Worm (Caenorhabditis elegans) whole organism, early embryonic: ENCODE results near the gene clec-4.
"Not testable (repeated sequence)": the region's sequence is repeated elsewhere in the genome, so short reads cannot be mapped to it uniquely, and the experiment has no call there.

Experiments
- B0310.2 ChIP-seq: sonication (generic microtip); optimal IDR thresholded peaks from 2 replicates; lab custom pipeline; 2016; ENCODE audit warnings: mild to moderate bottlenecking, missing genetic modification characterization, missing compliant biosample characterization
- F13C5.2 ChIP-seq: sonication (generic microtip); optimal IDR thresholded peaks from 2 replicates; lab custom pipeline; 2017; ENCODE audit warnings: mild to moderate bottlenecking, missing genetic modification characterization, inconsistent platforms, missing compliant biosample characterization
- aly-1 ChIP-seq: sonication (generic microtip); optimal IDR thresholded peaks from 2 replicates; lab custom pipeline; 2016; ENCODE audit warnings: missing genetic modification characterization, missing compliant biosample characterization
- ama-1 ChIP-seq: fragments of 150-350 bp; optimal IDR thresholded peaks from 2 replicates; lab custom pipeline; 2014
- ceh-13 ChIP-seq: fragments of 200-800 bp; sonication (Bioruptor generic); optimal IDR thresholded peaks from 2 replicates; lab custom pipeline; 2018; ENCODE audit warnings: mild to moderate bottlenecking, missing genetic modification characterization, missing compliant biosample characterization
- ceh-36 ChIP-seq: sonication (generic microtip); optimal IDR thresholded peaks from 2 replicates; lab custom pipeline; 2016; ENCODE audit warnings: missing genetic modification characterization, inconsistent platforms, missing compliant biosample characterization
- ets-7 ChIP-seq: sonication (generic microtip); optimal IDR thresholded peaks from 2 replicates; lab custom pipeline; 2016; ENCODE audit warnings: missing genotype, missing genetic modification characterization, missing compliant biosample characterization
- flt-1 ChIP-seq: fragments of 200-800 bp; sonication (Bioruptor generic); IDR thresholded peaks from 2 replicates; pipeline ENCODE4 v1.3.6; 2022; ENCODE audit warnings: missing genetic modification characterization, missing compliant biosample characterization
- hmbx-1 ChIP-seq: sonication (generic microtip); optimal IDR thresholded peaks from 2 replicates; lab custom pipeline; 2016; ENCODE audit warnings: mild to moderate bottlenecking, missing genetic modification characterization, missing compliant biosample characterization
- hmg-4 ChIP-seq: fragments of 200-800 bp; sonication (Bioruptor generic); optimal IDR thresholded peaks from 2 replicates; lab custom pipeline; 2018; ENCODE audit warnings: mild to moderate bottlenecking, missing genetic modification characterization, missing compliant biosample characterization
- hnd-1 ChIP-seq: sonication (generic microtip); optimal IDR thresholded peaks from 2 replicates; lab custom pipeline; 2016; ENCODE audit warnings: missing genetic modification characterization, missing compliant biosample characterization
- pes-1 ChIP-seq: fragments of 200-800 bp; sonication (Bioruptor generic); IDR thresholded peaks from 2 replicates; pipeline ENCODE4 v1.3.6; 2022; ENCODE audit warnings: missing genetic modification reagents, missing genetic modification characterization, missing compliant biosample characterization
- scrt-1 ChIP-seq: fragments of 200-800 bp; sonication (Bioruptor generic); IDR thresholded peaks from 2 replicates; pipeline ENCODE4 v1.3.6; 2022; ENCODE audit warnings: missing genetic modification characterization, missing compliant biosample characterization
- sea-1 ChIP-seq: fragments of 200-800 bp; sonication (Bioruptor generic); conservative IDR thresholded peaks from 2 replicates; pipeline ENCODE4 v1.3.6; 2022; ENCODE audit warnings: missing genetic modification characterization, missing compliant biosample characterization
- tbx-11 ChIP-seq: fragments of 200-800 bp; sonication (Bioruptor generic); IDR thresholded peaks from 2 replicates; pipeline ENCODE4 v1.3.6; 2022; ENCODE audit warnings: missing genetic modification characterization, missing compliant biosample characterization
- tbx-37 ChIP-seq: fragments of 200-800 bp; sonication (Bioruptor generic); conservative IDR thresholded peaks from 2 replicates; pipeline ENCODE4 v1.3.6; 2022; ENCODE audit warnings: missing genetic modification reagents, missing genetic modification characterization, missing compliant biosample characterization
- tra-4 ChIP-seq: sonication (generic microtip); optimal IDR thresholded peaks from 2 replicates; lab custom pipeline; 2017; ENCODE audit warnings: missing genetic modification characterization, missing compliant biosample characterization

The clec-4 gene

DNA sequence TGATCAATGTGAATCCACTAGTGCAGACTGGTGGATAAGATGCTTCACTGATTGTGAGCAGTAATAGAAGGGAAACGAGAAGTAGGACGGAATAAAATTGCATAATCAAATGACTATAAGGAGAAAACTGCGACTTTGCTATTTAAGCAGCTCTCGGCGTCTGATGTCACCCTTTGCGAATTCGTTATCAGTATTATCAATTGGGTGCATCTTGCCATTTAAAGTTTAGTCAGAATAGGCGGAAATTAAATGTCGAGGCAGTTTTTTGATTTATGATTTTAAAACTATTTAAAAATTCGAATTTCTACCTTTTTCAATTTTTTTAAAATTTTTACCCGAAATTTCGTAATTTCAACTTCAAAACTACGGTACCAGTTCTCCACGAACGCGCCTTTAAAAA, at the start of gene clec-4:
clec-4 (minus strand) TSS at position 162 of the 400 bp plus-strand sequence.
- TF ChIP-seq ceh-36 (tag; lab: Kevin White, UChicago) (no peak), flt-1 (GFP tag; lab: Robert Waterston, UW) (no peak)

DNA sequence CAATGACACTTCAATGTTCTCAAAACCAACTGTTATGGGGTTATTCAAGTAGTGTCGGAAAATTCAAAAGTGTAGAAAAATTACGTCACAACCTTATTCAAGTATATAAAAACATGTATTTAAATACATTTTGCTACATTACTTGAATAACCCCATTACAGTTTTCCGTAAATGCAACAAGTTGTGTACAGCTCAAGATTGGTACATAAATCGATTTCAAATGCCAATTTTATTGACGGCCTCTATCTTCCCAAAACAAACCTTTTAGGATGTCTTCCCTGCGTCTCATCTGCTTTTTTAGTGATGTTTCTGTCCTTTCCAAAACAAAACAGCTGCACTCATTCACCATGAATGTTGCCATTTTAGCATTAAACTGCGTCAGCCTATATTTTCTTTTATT, 48.5 kb upstream of the clec-4 start, which contains the start of gene Y38E10A.28:
Y38E10A.28 (plus strand) TSS at position 301 of the 400 bp plus-strand sequence.
- TF ChIP-seq tbx-37 (GFP tag; lab: Robert Waterston, UW) = no peak
- TF ChIP-seq hmbx-1 (tag; lab: Kevin White, UChicago) = no peak
- TF ChIP-seq ets-7 = no peak
- TF ChIP-seq flt-1 (GFP tag; lab: Robert Waterston, UW) = no peak
- TF ChIP-seq hmg-4 (GFP tag; lab: Kevin White, UChicago) = no peak
- TF ChIP-seq scrt-1 (GFP tag; lab: Robert Waterston, UW) = no peak
- TF ChIP-seq tbx-11 (GFP tag; lab: Robert Waterston, UW) = no peak
- TF ChIP-seq sea-1 (GFP tag; lab: Robert Waterston, UW) = no peak
- TF ChIP-seq ceh-13 (GFP tag; lab: Kevin White, UChicago) = no peak
- no peak for TF ChIP-seq F13C5.2 (tag; lab: Kevin White, UChicago)
- TF ChIP-seq ama-1 (lab: Kevin White, UChicago) = no peak
- TF ChIP-seq pes-1 = no peak
- TF ChIP-seq aly-1 (tag; lab: Kevin White, UChicago) = no peak
- no peak for TF ChIP-seq ceh-36 (tag; lab: Kevin White, UChicago)
- no peak for TF ChIP-seq hnd-1 (tag; lab: Kevin White, UChicago)
- TF ChIP-seq B0310.2 (tag; lab: Kevin White, UChicago) = no peak
- TF ChIP-seq tra-4 (tag; lab: Kevin White, UChicago) = no peak

DNA sequence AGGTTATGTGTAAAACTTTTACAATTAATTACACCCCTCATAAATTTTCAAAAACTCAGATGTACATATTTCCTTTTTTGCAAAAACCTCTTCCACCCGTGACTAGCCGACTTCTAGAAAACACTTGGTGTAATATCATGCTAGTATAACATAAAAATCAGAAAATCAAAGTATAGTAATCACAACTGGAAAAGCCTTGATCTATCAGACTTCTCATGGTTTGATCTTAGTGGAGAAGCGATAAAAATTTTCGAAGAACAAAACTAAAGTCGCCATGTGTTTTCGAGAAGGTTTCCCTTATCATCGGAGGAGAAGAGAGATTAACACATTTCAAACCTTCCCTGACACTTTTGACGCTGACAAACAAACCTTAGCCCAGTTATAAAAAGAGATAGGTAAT, 47.7 kb upstream of the clec-4 start, which contains the start of gene nspe-5:
nspe-5 (plus strand) TSS at position 301 of the 400 bp plus-strand sequence.
- TF ChIP-seq tbx-11 (GFP tag; lab: Robert Waterston, UW) (no peak), hmg-4 (GFP tag; lab: Kevin White, UChicago) (no peak), F13C5.2 (tag; lab: Kevin White, UChicago) (no peak), pes-1 (no peak), hnd-1 (tag; lab: Kevin White, UChicago) (no peak), sea-1 (GFP tag; lab: Robert Waterston, UW) (no peak), scrt-1 (GFP tag; lab: Robert Waterston, UW) (no peak), aly-1 (tag; lab: Kevin White, UChicago) (no peak), tra-4 (tag; lab: Kevin White, UChicago) (no peak), ceh-13 (GFP tag; lab: Kevin White, UChicago) (no peak), ama-1 (lab: Kevin White, UChicago) (no peak), B0310.2 (tag; lab: Kevin White, UChicago) (no peak), ets-7 (no peak), ceh-36 (tag; lab: Kevin White, UChicago) (no peak), tbx-37 (GFP tag; lab: Robert Waterston, UW) (no peak), flt-1 (GFP tag; lab: Robert Waterston, UW) (no peak), hmbx-1 (tag; lab: Kevin White, UChicago) (no peak)

DNA sequence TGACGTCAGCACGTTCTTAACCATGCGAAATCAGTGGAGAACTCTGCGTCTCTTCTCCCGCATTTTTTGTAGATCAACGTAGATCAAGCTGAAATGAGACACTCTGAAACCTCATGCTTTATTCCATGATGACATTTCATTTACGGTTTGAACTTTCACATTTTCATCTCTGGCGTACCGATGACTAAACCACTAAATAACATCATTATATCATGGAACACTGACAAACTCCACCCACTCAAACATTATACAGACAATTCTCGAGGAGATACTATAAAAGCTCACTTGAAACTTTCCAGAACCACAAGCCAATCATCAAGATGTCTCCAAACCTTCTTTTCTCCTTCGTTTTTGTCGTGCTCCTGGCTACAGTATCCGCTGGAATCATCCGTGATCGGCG, 46.0 kb upstream of the clec-4 start, which contains the start of gene nspe-7:
nspe-7 (plus strand) TSS at position 301 of the 400 bp plus-strand sequence.
- TF ChIP-seq scrt-1 (GFP tag; lab: Robert Waterston, UW) (no peak), tbx-11 (GFP tag; lab: Robert Waterston, UW) (no peak), ets-7 (no peak), tbx-37 (GFP tag; lab: Robert Waterston, UW) (no peak)

DNA sequence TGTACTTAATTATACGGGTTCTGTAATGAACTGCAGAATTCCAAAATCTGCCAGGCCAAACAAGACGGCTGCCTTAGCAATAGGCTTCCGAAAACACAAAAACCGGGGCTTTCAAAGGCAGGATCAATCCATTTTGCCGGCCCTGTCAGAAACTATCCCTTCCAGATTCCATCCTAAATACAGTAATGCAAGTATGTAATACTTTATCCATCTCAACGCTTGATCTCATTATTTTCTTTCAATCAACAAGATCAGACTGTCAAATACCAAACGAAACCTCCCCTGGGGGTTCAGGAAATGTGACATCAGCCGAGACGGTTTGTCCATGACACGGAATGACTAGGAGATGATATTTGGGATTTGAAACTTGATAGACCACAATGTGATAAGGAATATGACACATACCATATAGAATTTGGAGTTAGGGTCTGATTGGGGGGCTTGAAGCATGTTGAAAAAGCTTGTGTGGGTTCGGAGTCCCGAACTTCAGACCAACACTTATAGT, 45.3 kb upstream of the clec-4 start:
- TF ChIP-seq tbx-11 (GFP tag; lab: Robert Waterston, UW) (no peak), tbx-37 (GFP tag; lab: Robert Waterston, UW) (no peak)

DNA sequence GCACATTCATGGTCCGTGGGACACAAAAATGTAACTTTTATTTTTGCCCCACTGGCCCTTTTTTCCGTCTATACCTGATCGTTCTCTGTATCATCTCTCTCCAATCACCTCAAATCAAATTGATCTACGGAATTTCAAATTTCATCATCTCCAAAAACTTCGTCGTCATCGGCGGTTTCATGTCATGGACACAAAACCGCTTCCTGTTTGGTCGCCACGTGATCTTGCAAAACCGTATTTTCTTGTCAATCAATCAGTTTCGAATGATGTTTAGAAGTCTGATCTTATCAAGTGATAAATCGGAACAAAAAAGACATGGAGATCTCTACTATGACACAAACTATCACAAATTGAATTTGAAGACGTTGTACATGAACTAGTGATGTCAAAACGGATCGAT, 44.8 kb upstream of the clec-4 start:
- TF ChIP-seq tbx-37 (GFP tag; lab: Robert Waterston, UW) = no peak
- no peak for TF ChIP-seq aly-1 (tag; lab: Kevin White, UChicago)
- no peak for TF ChIP-seq ceh-36 (tag; lab: Kevin White, UChicago)
- TF ChIP-seq F13C5.2 (tag; lab: Kevin White, UChicago) = no peak
- no peak for TF ChIP-seq pes-1
- no peak for TF ChIP-seq ceh-13 (GFP tag; lab: Kevin White, UChicago)
- TF ChIP-seq hmbx-1 (tag; lab: Kevin White, UChicago) = no peak
- no peak for TF ChIP-seq hnd-1 (tag; lab: Kevin White, UChicago)
- no peak for TF ChIP-seq hmg-4 (GFP tag; lab: Kevin White, UChicago)
- no peak for TF ChIP-seq ets-7
- TF ChIP-seq flt-1 (GFP tag; lab: Robert Waterston, UW) = no peak
- TF ChIP-seq sea-1 (GFP tag; lab: Robert Waterston, UW) = no peak
- no peak for TF ChIP-seq ama-1 (lab: Kevin White, UChicago)
- TF ChIP-seq tbx-11 (GFP tag; lab: Robert Waterston, UW) = no peak
- no peak for TF ChIP-seq tra-4 (tag; lab: Kevin White, UChicago)
- no peak for TF ChIP-seq B0310.2 (tag; lab: Kevin White, UChicago)

DNA sequence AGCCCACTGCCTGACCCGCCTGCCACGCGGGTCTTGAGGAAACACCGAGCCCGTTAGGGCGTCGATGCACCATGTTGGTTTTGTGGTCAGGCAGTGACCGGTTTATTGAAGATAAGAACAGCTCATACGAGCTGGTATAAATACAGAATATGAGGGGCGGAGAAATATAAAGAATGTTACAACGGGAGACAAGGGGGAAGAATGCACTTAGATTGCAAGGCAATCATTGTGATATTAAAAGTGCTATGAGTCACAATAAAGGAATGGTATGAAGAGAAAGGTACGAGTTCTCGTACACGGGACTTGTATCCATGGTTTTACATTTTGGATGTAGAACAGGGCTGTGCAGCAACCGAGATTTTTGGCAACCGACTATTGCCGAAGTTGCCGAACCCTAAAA, 43.5 kb upstream of the clec-4 start, which contains the start of gene Y38E10A.14:
Y38E10A.14 (minus strand) TSS at position 101 of the 400 bp plus-strand sequence.
- TF ChIP-seq sea-1 (GFP tag; lab: Robert Waterston, UW); scrt-1 (GFP tag; lab: Robert Waterston, UW); hnd-1 (tag; lab: Kevin White, UChicago): not testable (repeated sequence)
